Fruit fly (Drosophila melanogaster): ENCODE measurements around the gene Rga.

The Rga gene

dm6 chr3R:5622985-5623630, 10.2 kb upstream of the Rga start (continued):
- TF ChIP-seq lov (optimal IDR thresholded peaks at IDR 0.05) (no peak), lov (GFP tag; IDR thresholded peaks at IDR 0.05) (no peak), ssp (GFP tag; IDR thresholded peaks at IDR 0.05) (no peak), croc (GFP tag; conservative IDR thresholded peaks at IDR 0.05) (no peak; the same call in 2 of the 3 replicates), CG2712 (tag; optimal IDR thresholded peaks at IDR 0.05) (peak; percentile 66), CG3726 (GFP tag; IDR thresholded peaks at IDR 0.05) (no peak), CG11723 (GFP tag; optimal IDR thresholded peaks at IDR 0.05) (peak; percentile 73), ATbp (GFP tag; optimal IDR thresholded peaks at IDR 0.05) (peak; percentile 93), chn (GFP tag; optimal IDR thresholded peaks at IDR 0.05) (peak; percentile 52), fu2 (GFP tag; optimal IDR thresholded peaks at IDR 0.05) (peak; percentile 42), Rx (GFP tag; IDR thresholded peaks at IDR 0.05) (no peak), CG17359 (tag; optimal IDR thresholded peaks at IDR 0.05) (peak; percentile 82), Adf1 (GFP tag; IDR thresholded peaks at IDR 0.05) (no peak), CG4282 (GFP tag; optimal IDR thresholded peaks at IDR 0.05) (peak; percentile 22), Sry-δ (GFP tag; optimal IDR thresholded peaks at IDR 0.05) (peak; percentile 21), NC2β (GFP tag; optimal IDR thresholded peaks at IDR 0.05) (peak; percentile 85), chinmo (GFP tag; IDR thresholded peaks at IDR 0.05; ENCODE audit: partially characterized antibody) (no peak), HLH4C (GFP tag; IDR thresholded peaks at IDR 0.05; ENCODE audit: partially characterized antibody) (no peak), stc (GFP tag; IDR thresholded peaks at IDR 0.05) (no peak), CG14965 (GFP tag; optimal IDR thresholded peaks at IDR 0.05; ENCODE audit: borderline replicate concordance) (peak; percentile 45), ftz-f1 (GFP tag; optimal IDR thresholded peaks at IDR 0.05) (no peak), Dfd (GFP tag; optimal IDR thresholded peaks at IDR 0.05) (no peak), CG6272 (GFP tag; IDR thresholded peaks at IDR 0.05) (no peak), CG17186 (GFP tag; optimal IDR thresholded peaks at IDR 0.05) (peak; percentile 56), CG12219 (GFP tag; optimal IDR thresholded peaks at IDR 0.05) (peak; percentile 75), CG32767 (GFP tag; IDR thresholded peaks at IDR 0.05) (no peak), grn (GFP tag; optimal IDR thresholded peaks at IDR 0.05) (peak; percentile 70), p53 (GFP tag; optimal IDR thresholded peaks at IDR 0.05) (peak; percentile 49), ham (GFP tag; IDR thresholded peaks at IDR 0.05) (no peak), CG17361 (GFP tag; IDR thresholded peaks at IDR 0.05) (no peak), E2f2 (GFP tag; IDR thresholded peaks at IDR 0.05) (no peak), cad (GFP tag; optimal IDR thresholded peaks at IDR 0.05) (no peak), danr (GFP tag; IDR thresholded peaks at IDR 0.05) (no peak), gcm (GFP tag; optimal IDR thresholded peaks at IDR 0.05) (peak; percentile 79), Nf-YC (tag; optimal IDR thresholded peaks at IDR 0.05) (peak; percentile 43), CG33557 (GFP tag; optimal IDR thresholded peaks at IDR 0.05) (peak; percentile 90), CG17328 (GFP tag; IDR thresholded peaks at IDR 0.05) (no peak), wor (GFP tag; IDR thresholded peaks at IDR 0.05) (no peak), klu (GFP tag; IDR thresholded peaks at IDR 0.05) (no peak), zen2 (GFP tag; IDR thresholded peaks at IDR 0.05; ENCODE audit: partially characterized antibody) (no peak), CG18262 (tag; optimal IDR thresholded peaks at IDR 0.05) (peak; percentile 64), Neu2 (GFP tag; optimal IDR thresholded peaks at IDR 0.05; ENCODE audit: borderline replicate concordance) (no peak), CG9609 (GFP tag; optimal IDR thresholded peaks at IDR 0.05) (peak; percentile 29), Lhr (GFP tag; optimal IDR thresholded peaks at IDR 0.05) (peak; percentile 68), CG15696 (tag; optimal IDR thresholded peaks at IDR 0.05) (peak; percentile 92), CG7745 (tag; optimal IDR thresholded peaks at IDR 0.05) (peak; percentile 76), Usf (GFP tag; optimal IDR thresholded peaks at IDR 0.05) (no peak), Atf6 (GFP tag; IDR thresholded peaks at IDR 0.05) (no peak), Lim3 (GFP tag; IDR thresholded peaks at IDR 0.05) (no peak), onecut (GFP tag; IDR thresholded peaks at IDR 0.05) (peak; percentile 97), Bgb (GFP tag; IDR thresholded peaks at IDR 0.05; ENCODE audit: partially characterized antibody) (no peak)

All from whole organism, embryonic.